Fruit fly (Drosophila melanogaster) whole organism, wandering third instar larva: ENCODE data around the gene dpr10.

Experiments used
- CG32264 ChIP-seq: fragments of 200-800 bp; sonication (Bioruptor generic); optimal IDR thresholded peaks from 2 replicates; lab custom pipeline; 2016; ENCODE audit warnings: missing biosample characterization, missing genetic modification characterization
- Hr78 ChIP-seq: fragments of >200 bp; optimal IDR thresholded peaks from 2 replicates; lab custom pipeline; 2017; ENCODE audit warnings: missing biosample characterization, missing genetic modification characterization
- OdsH ChIP-seq: fragments of 200-800 bp; sonication (Bioruptor generic); optimal IDR thresholded peaks from 2 replicates; lab custom pipeline; 2016; ENCODE audit warnings: missing biosample characterization, mild to moderate bottlenecking, missing genetic modification characterization
- Sp1 ChIP-seq: fragments of 200-800 bp; sonication (Bioruptor generic); optimal IDR thresholded peaks from 3 replicates; lab custom pipeline; 2019; ENCODE audit warnings: missing biosample characterization, mild to moderate bottlenecking, missing genetic modification characterization, moderate library complexity
- dsf ChIP-seq: sonication (Bioruptor generic); optimal IDR thresholded peaks from 2 replicates; lab custom pipeline; 2016; ENCODE audit warnings: missing biosample characterization, missing genetic modification characterization, borderline replicate concordance
- lola ChIP-seq: fragments of >200 bp; optimal IDR thresholded peaks from 2 replicates; lab custom pipeline; 2017; ENCODE audit warnings: missing biosample characterization, missing genetic modification characterization
- usp ChIP-seq: fragments of >200 bp; optimal IDR thresholded peaks from 2 replicates; lab custom pipeline; 2017; ENCODE audit warnings: missing biosample characterization, missing genetic modification characterization

dm6 chr3L:10230542-10230941 is 44.6 kb upstream of the dpr10 start:
- TF ChIP-seq usp (GFP tag; lab: Kevin White, UChicago) (no peak), lola (GFP tag; lab: Kevin White, UChicago) (no peak), OdsH (GFP tag; lab: Kevin White, UChicago) (no peak), CG32264 (GFP tag; lab: Kevin White, UChicago) (no peak), dsf (no peak), Hr78 (GFP tag; lab: Kevin White, UChicago) (no peak), Sp1 (GFP tag; lab: Kevin White, UChicago) (no peak)
